Worm (Caenorhabditis elegans) whole organism, L4 larva: ENCODE results near the gene slc-17.3.

ENCODE experiments used
- F49E8.2 ChIP-seq: sonication (generic microtip); optimal IDR thresholded peaks from 2 replicates; lab custom pipeline; 2016; ENCODE audit warnings: missing compliant biosample characterization, mild to moderate bottlenecking, missing genetic modification characterization, borderline replicate concordance
- T26A8.4 ChIP-seq: fragments of 200-800 bp; sonication (Bioruptor generic); IDR thresholded peaks from 2 replicates; pipeline ENCODE4 v1.3.6; 2022; ENCODE audit warnings: missing genetic modification characterization, missing compliant biosample characterization
- Y105C5A.15 ChIP-seq: fragments of 200-800 bp; sonication (Bioruptor generic); IDR thresholded peaks from 2 replicates; pipeline ENCODE4 v1.3.6; 2022; ENCODE audit warnings: missing genetic modification characterization, missing compliant biosample characterization
- Y48G9A.11 ChIP-seq: fragments of 200-800 bp; sonication (Bioruptor generic); IDR thresholded peaks from 2 replicates; pipeline ENCODE4 v1.3.6; 2022; ENCODE audit warnings: missing genetic modification reagents, missing genetic modification characterization, missing compliant biosample characterization
- ZK337.2 ChIP-seq: fragments of 200-800 bp; sonication (Bioruptor generic); IDR thresholded peaks from 2 replicates; pipeline ENCODE4 v1.3.6; 2022; ENCODE audit warnings: missing genetic modification reagents, missing genetic modification characterization, missing compliant biosample characterization
- ceh-28 ChIP-seq: fragments of 150-350 bp; optimal IDR thresholded peaks from 2 replicates; lab custom pipeline; 2014; ENCODE audit warnings: missing biosample characterization, missing genetic modification reagents, missing genetic modification characterization
- ces-1 ChIP-seq: fragments of 150-350 bp; sonication (generic microtip); optimal IDR thresholded peaks from 4 replicates; lab custom pipeline; 2014; ENCODE audit warnings: missing biosample characterization, missing genetic modification reagents, missing genetic modification characterization
- daf-12 ChIP-seq: fragments of 150-350 bp; optimal IDR thresholded peaks from 2 replicates; lab custom pipeline; 2014; ENCODE audit warnings: missing biosample characterization, missing genetic modification reagents, missing genetic modification characterization
- daf-16 ChIP-seq, 3 experiments: sonication (generic microtip); optimal IDR thresholded peaks; 2 replicates each; lab custom pipeline; 2016 to 2017; ENCODE audit warnings: missing genetic modification characterization in 3 of 3, missing genetic modification reagents in 3 of 3, mild to moderate bottlenecking in 2 of 3, missing compliant biosample characterization in 2 of 3, missing biosample characterization in 1 of 3, moderate library complexity in 1 of 3
- daf-8 ChIP-seq: fragments of 200-800 bp; sonication (Bioruptor generic); IDR thresholded peaks from 2 replicates; pipeline ENCODE4 v1.3.6; 2022; ENCODE audit warnings: missing genetic modification characterization, missing compliant biosample characterization
- dmd-9 ChIP-seq: fragments of 200-800 bp; sonication (Bioruptor generic); IDR thresholded peaks from 2 replicates; pipeline ENCODE4 v1.3.6; 2022; ENCODE audit warnings: missing genetic modification reagents, missing genetic modification characterization, missing compliant biosample characterization
- dpl-1 ChIP-seq: fragments of 150-350 bp; optimal IDR thresholded peaks from 2 replicates; lab custom pipeline; 2014; ENCODE audit warnings: missing biosample characterization, missing genetic modification reagents, missing genetic modification characterization
- fos-1 ChIP-seq: fragments of 150-350 bp; optimal IDR thresholded peaks from 2 replicates; lab custom pipeline; 2014; ENCODE audit warnings: missing biosample characterization, missing genetic modification characterization
- hif-1 ChIP-seq, 2 experiments: sonication (generic microtip); optimal IDR thresholded peaks; 2 replicates each; lab custom pipeline; 2016 to 2017; ENCODE audit warnings: missing compliant biosample characterization in 2 of 2, missing genetic modification characterization in 2 of 2, missing genetic modification reagents in 2 of 2, missing genotype in 2 of 2, mild to moderate bottlenecking in 1 of 2
- hlh-30 ChIP-seq: sonication (generic microtip); optimal IDR thresholded peaks from 2 replicates; lab custom pipeline; 2017; ENCODE audit warnings: antibody characterized with exemption, mild to moderate bottlenecking, missing genetic modification characterization, missing compliant biosample characterization; ENCODE audit not compliant: insufficient read depth
- lim-7 ChIP-seq: fragments of 200-800 bp; sonication (Bioruptor generic); IDR thresholded peaks from 2 replicates; pipeline ENCODE4 v1.3.6; 2022; ENCODE audit warnings: missing genetic modification characterization, missing compliant biosample characterization
- lin-15B ChIP-seq: fragments of 150-350 bp; sonication (generic microtip); optimal IDR thresholded peaks from 3 replicates; lab custom pipeline; 2014; ENCODE audit warnings: missing biosample characterization, missing genetic modification characterization
- lin-29 ChIP-seq: fragments of 200-800 bp; sonication (Bioruptor generic); IDR thresholded peaks from 2 replicates; pipeline ENCODE4 v1.3.6; 2022; ENCODE audit warnings: missing genetic modification reagents, missing genetic modification characterization, missing compliant biosample characterization
- lin-38 ChIP-seq: fragments of 200-800 bp; sonication (Bioruptor generic); IDR thresholded peaks from 2 replicates; pipeline ENCODE4 v1.3.6; 2022; ENCODE audit warnings: missing genetic modification reagents, missing genetic modification characterization, missing compliant biosample characterization
- lir-3 ChIP-seq: sonication (generic microtip); optimal IDR thresholded peaks from 2 replicates; lab custom pipeline; 2016; ENCODE audit warnings: mild to moderate bottlenecking, missing genetic modification characterization, missing compliant biosample characterization
- lsy-2 ChIP-seq, 2 experiments: fragments of 150-350 bp in 1 of 2; sonication (generic microtip) in 1 of 2; optimal IDR thresholded peaks; 2 replicates each; lab custom pipeline; 2014 to 2017; ENCODE audit warnings: missing biosample characterization in 2 of 2, missing genetic modification characterization in 2 of 2
- mdl-1 ChIP-seq, 2 experiments: fragments of 150-350 bp in 1 of 2; sonication (generic microtip) in 1 of 2; optimal IDR thresholded peaks; 2 replicates each; lab custom pipeline; 2014 to 2017; ENCODE audit warnings: missing biosample characterization in 2 of 2, missing genetic modification characterization in 2 of 2
- mes-2 ChIP-seq: sonication (generic microtip); optimal IDR thresholded peaks from 2 replicates; lab custom pipeline; 2016; ENCODE audit warnings: missing genotype, mild to moderate bottlenecking, missing genetic modification characterization, missing compliant biosample characterization; ENCODE audit not compliant: poor library complexity, severe bottlenecking
- mxl-2 ChIP-seq: fragments of 200-800 bp; sonication (Bioruptor generic); conservative IDR thresholded peaks from 2 replicates; pipeline ENCODE4 v1.3.6; 2022; ENCODE audit warnings: missing genetic modification reagents, missing genetic modification characterization, missing compliant biosample characterization
- nhr-10 ChIP-seq: fragments of 150-350 bp; optimal IDR thresholded peaks from 2 replicates; lab custom pipeline; 2014; ENCODE audit warnings: missing biosample characterization, missing genetic modification characterization
- nhr-102 ChIP-seq: sonication (generic microtip); optimal IDR thresholded peaks from 2 replicates; lab custom pipeline; 2016; ENCODE audit warnings: mild to moderate bottlenecking, missing genetic modification characterization, moderate library complexity, missing compliant biosample characterization
- nhr-237 ChIP-seq: sonication (generic microtip); optimal IDR thresholded peaks from 2 replicates; lab custom pipeline; 2017; ENCODE audit warnings: missing biosample characterization, missing genetic modification characterization
- nhr-28 ChIP-seq: fragments of 150-350 bp; optimal IDR thresholded peaks from 2 replicates; lab custom pipeline; 2014; ENCODE audit warnings: missing biosample characterization, missing genetic modification characterization
- nhr-42 ChIP-seq: fragments of 200-800 bp; sonication (Bioruptor generic); IDR thresholded peaks from 2 replicates; pipeline ENCODE4 v1.3.6; 2022; ENCODE audit warnings: missing genetic modification characterization, missing compliant biosample characterization
- nhr-48 ChIP-seq: sonication (generic microtip); optimal IDR thresholded peaks from 2 replicates; lab custom pipeline; 2016; ENCODE audit warnings: mild to moderate bottlenecking, missing genetic modification characterization, missing compliant biosample characterization
- nhr-76 ChIP-seq: fragments of 150-350 bp; optimal IDR thresholded peaks from 2 replicates; lab custom pipeline; 2014; ENCODE audit warnings: missing biosample characterization, missing genetic modification characterization
- nhr-77 ChIP-seq: fragments of 150-350 bp; optimal IDR thresholded peaks from 2 replicates; lab custom pipeline; 2014; ENCODE audit warnings: missing biosample characterization, missing genetic modification characterization
- set-16 ChIP-seq: fragments of 200-800 bp; sonication (Bioruptor generic); IDR thresholded peaks from 2 replicates; pipeline ENCODE4 v1.3.6; 2022; ENCODE audit warnings: missing genetic modification reagents, missing genetic modification characterization, missing compliant biosample characterization
- spr-3 ChIP-seq: fragments of 200-800 bp; sonication (Bioruptor generic); optimal IDR thresholded peaks from 2 replicates; lab custom pipeline; 2018; ENCODE audit warnings: mild to moderate bottlenecking, missing genetic modification characterization, missing compliant biosample characterization
- unc-62 ChIP-seq, 3 experiments: fragments of 150-350 bp in 1 of 3; sonication (generic microtip); optimal IDR thresholded peaks in 2 of 3; peaks in 1 of 3; 1 replicate in 1 of 3; 2 replicates in 2 of 3; lab custom pipeline; 2014 to 2017; ENCODE audit warnings: missing biosample characterization in 3 of 3, missing genetic modification characterization in 3 of 3, missing genetic modification reagents in 3 of 3, missing genotype in 1 of 3
- vab-7 ChIP-seq: fragments of 200-800 bp; sonication (Bioruptor generic); IDR thresholded peaks from 2 replicates; pipeline ENCODE4 v1.3.6; 2022; ENCODE audit warnings: missing genetic modification reagents, missing genetic modification characterization, missing compliant biosample characterization
- zfp-2 ChIP-seq: sonication (generic microtip); optimal IDR thresholded peaks from 2 replicates; lab custom pipeline; 2016; ENCODE audit warnings: mild to moderate bottlenecking, missing genetic modification characterization, missing compliant biosample characterization
- zip-11 ChIP-seq: fragments of 200-800 bp; sonication (Bioruptor generic); IDR thresholded peaks from 2 replicates; pipeline ENCODE4 v1.3.6; 2022; ENCODE audit warnings: missing genetic modification characterization, missing compliant biosample characterization
- zip-2 ChIP-seq: fragments of 150-350 bp; optimal IDR thresholded peaks from 2 replicates; lab custom pipeline; 2014; ENCODE audit warnings: missing biosample characterization, missing genetic modification characterization
- ztf-7 ChIP-seq: fragments of 150-350 bp; optimal IDR thresholded peaks from 2 replicates; lab custom pipeline; 2014; ENCODE audit warnings: missing biosample characterization, missing genetic modification characterization

Gene slc-17.3

ce11 chrIII:7873481-7873880 lies 8.4 kb upstream of the slc-17.3 start, which contains the start of gene tyr-1:
TSS of gene tyr-1 (plus strand) at chrIII:7873781.
- TF ChIP-seq nhr-102 (tag; lab: Kevin White, UChicago), result no peak
- TF ChIP-seq nhr-77 (tag; lab: Kevin White, UChicago), result no peak
- no peak for TF ChIP-seq nhr-48 (tag; lab: Kevin White, UChicago)
- TF ChIP-seq lir-3, result no peak
- no peak for TF ChIP-seq hif-1 (tag; optimal IDR thresholded peaks at IDR 0.05; lab: Kevin White, UChicago)
- TF ChIP-seq lin-29 (GFP tag; lab: Robert Waterston, UW), result no peak
- TF ChIP-seq vab-7, result no peak
- no peak for TF ChIP-seq fos-1 (tag; lab: Kevin White, UChicago)
- no peak for TF ChIP-seq lin-15B (tag; lab: Kevin White, UChicago)
- TF ChIP-seq daf-12 (tag; lab: Kevin White, UChicago), result no peak
- no peak for TF ChIP-seq ZK337.2 (GFP tag; lab: Robert Waterston, UW)
- no peak for TF ChIP-seq zip-11
- no peak for TF ChIP-seq zip-2
- TF ChIP-seq zfp-2 (tag; lab: Kevin White, UChicago), result no peak
- TF ChIP-seq nhr-42 (GFP tag; lab: Robert Waterston, UW), result no peak
- TF ChIP-seq nhr-10 (tag; lab: Kevin White, UChicago), result no peak
- no peak for TF ChIP-seq ceh-28

- peak in 1 of 2 experiments; percentile 23 for TF ChIP-seq mdl-1 (tag; optimal IDR thresholded peaks at IDR 0.05; lab: Kevin White, UChicago)
- TF ChIP-seq nhr-42 (GFP tag; lab: Robert Waterston, UW), result no peak
- TF ChIP-seq nhr-28, result peak; percentile 48
- TF ChIP-seq hlh-30 (tag; lab: Kevin White, UChicago), result peak; percentile 24
- peak in 1 of 2 experiments; percentile 56 for TF ChIP-seq unc-62 (GFP tag; optimal IDR thresholded peaks at IDR 0.05 in 1 of 2; lab: Kevin White, UChicago)
- TF ChIP-seq unc-62 (tag; optimal IDR thresholded peaks at IDR 0.05; lab: Kevin White, UChicago), result no peak
- TF ChIP-seq, all 104 proteins: peak for 4
Measured at ce11 chrIII:7872776-7873175, 7.7 kb upstream of the slc-17.3 start.

- TF ChIP-seq spr-3, result no peak
- no peak for TF ChIP-seq Y48G9A.11 (GFP tag; lab: Robert Waterston, UW)
- TF ChIP-seq ztf-7 (tag; lab: Kevin White, UChicago), result no peak
- TF ChIP-seq nhr-237, result no peak
- TF ChIP-seq set-16 (GFP tag; lab: Robert Waterston, UW), result no peak
- no peak for TF ChIP-seq F49E8.2 (tag; lab: Kevin White, UChicago)
- no peak for TF ChIP-seq hif-1 (tag; optimal IDR thresholded peaks at IDR 0.05; lab: Kevin White, UChicago)
- TF ChIP-seq, all 104 proteins: peak for 0
Measured at ce11 chrIII:7866189-7866588, 1.1 kb upstream of the slc-17.3 start, which contains the start of gene cup-4. TSS of gene cup-4 (plus strand) at chrIII:7866489.

- TF ChIP-seq daf-8 (GFP tag; lab: Robert Waterston, UW) (no peak), nhr-102 (tag; lab: Kevin White, UChicago) (no peak), T26A8.4 (GFP tag; lab: Robert Waterston, UW) (no peak), dmd-9 (GFP tag; lab: Robert Waterston, UW) (no peak), lin-38 (GFP tag; lab: Robert Waterston, UW) (no peak), daf-16 (GFP tag; optimal IDR thresholded peaks at IDR 0.05; lab: Kevin White, UChicago) (no peak), daf-16 (tag; optimal IDR thresholded peaks at IDR 0.05; lab: Kevin White, UChicago) (peak; percentile 10), dpl-1 (peak; percentile 29), ces-1 (GFP tag; lab: Kevin White, UChicago) (no peak), mes-2 (tag; lab: Kevin White, UChicago) (peak; percentile 48), mxl-2 (GFP tag; lab: Robert Waterston, UW) (no peak), lsy-2 (tag; optimal IDR thresholded peaks at IDR 0.05; lab: Kevin White, UChicago) (peak in 1 of 2 experiments; percentile 46), Y105C5A.15 (no peak), lim-7 (no peak), nhr-76 (tag; lab: Kevin White, UChicago) (no peak), zip-11 (no peak)
Measured at ce11 chrIII:7861535-7862120, 3.5 kb downstream of the slc-17.3 start, which contains the start of gene snr-5. TSS of gene snr-5 (plus strand) at chrIII:7862070.
